Fruit fly (Drosophila melanogaster) S2 (cell line): ENCODE measurements around the gene CG11964.
A peak's percentile ranks its signal among the peaks of the same experiment; 100 is the strongest.

Experiments used
- CG8478 ChIP-seq: fragments of >200 bp; optimal IDR thresholded peaks from 2 replicates; lab custom pipeline; 2018
- CTCF ChIP-seq, 2 experiments: fragments of >200 bp; optimal IDR thresholded peaks; 2 replicates each; lab custom pipeline; 2018

Gene CG11964

dm6 chr3R:8947757-8948428, 3.1 kb upstream of the CG11964 start:
- no peak for TF ChIP-seq CTCF (optimal IDR thresholded peaks at IDR 0.05; lab: Kevin White, UChicago)
- no peak for TF ChIP-seq CG8478 (lab: Kevin White, UChicago)

dm6 chr3R:8946429-8946828, 1.6 kb upstream of the CG11964 start:
- no peak for TF ChIP-seq CTCF (optimal IDR thresholded peaks at IDR 0.05; lab: Kevin White, UChicago)
- TF ChIP-seq CG8478 (lab: Kevin White, UChicago), result no peak

dm6 chr3R:8945502-8946324, 893 bp upstream of the CG11964 start:
- TF ChIP-seq CG8478 (lab: Kevin White, UChicago) (no peak), CTCF (optimal IDR thresholded peaks at IDR 0.05; lab: Kevin White, UChicago) (no peak)

dm6 chr3R:8939750-8940149, 5.1 kb downstream of the CG11964 start:
- TF ChIP-seq CG8478 (lab: Kevin White, UChicago) (no peak), CTCF (optimal IDR thresholded peaks at IDR 0.05; lab: Kevin White, UChicago) (no peak)

- no peak for TF ChIP-seq CG8478 (lab: Kevin White, UChicago)
- no peak for TF ChIP-seq CTCF (optimal IDR thresholded peaks at IDR 0.05; lab: Kevin White, UChicago)
These were observed 6.1 kb downstream of the CG11964 start, which contains the start of gene ScsbetaA for dm6 chr3R:8938494-8939404. TSS of gene ScsbetaA (plus strand) at chr3R:8938724.

dm6 chr3R:8934930-8935329, 9.9 kb downstream of the CG11964 start, which contains the start of gene osk:
TSS of gene osk (plus strand) at chr3R:8935126.
- TF ChIP-seq CG8478 (lab: Kevin White, UChicago) (no peak), CTCF (optimal IDR thresholded peaks at IDR 0.05; lab: Kevin White, UChicago) (no peak)

dm6 chr3R:8932741-8933140, 12.1 kb downstream of the CG11964 start:
- TF ChIP-seq CG8478 (lab: Kevin White, UChicago), result no peak
- TF ChIP-seq CTCF (optimal IDR thresholded peaks at IDR 0.05; lab: Kevin White, UChicago), result no peak

dm6 chr3R:8931777-8932345, 13.0 kb downstream of the CG11964 start, which contains the start of gene pyd:
TSS of gene pyd (minus strand) at chr3R:8931896.
- peak in 1 of 2 experiments; percentile 37 for TF ChIP-seq CTCF (optimal IDR thresholded peaks at IDR 0.05; lab: Kevin White, UChicago)
- TF ChIP-seq CG8478 (lab: Kevin White, UChicago), result no peak

- TF ChIP-seq CTCF (optimal IDR thresholded peaks at IDR 0.05; lab: Kevin White, UChicago), result peak in 1 of 2 experiments; percentile 28
- no peak for TF ChIP-seq CG8478 (lab: Kevin White, UChicago)
These were observed 13.8 kb downstream of the CG11964 start for dm6 chr3R:8931064-8931419.

- TF ChIP-seq CG8478 (lab: Kevin White, UChicago) (no peak), CTCF (optimal IDR thresholded peaks at IDR 0.05; lab: Kevin White, UChicago) (peak; percentile 81 to 89)
These were observed 14.4 kb downstream of the CG11964 start for dm6 chr3R:8930165-8931063.

- TF ChIP-seq CG8478 (lab: Kevin White, UChicago) (no peak), CTCF (optimal IDR thresholded peaks at IDR 0.05; lab: Kevin White, UChicago) (no peak)
These were observed 15.1 kb downstream of the CG11964 start for dm6 chr3R:8929703-8930102.

- TF ChIP-seq CTCF (optimal IDR thresholded peaks at IDR 0.05; lab: Kevin White, UChicago) (no peak), CG8478 (lab: Kevin White, UChicago) (no peak)
These were observed 16.8 kb downstream of the CG11964 start for dm6 chr3R:8927817-8928625.
